Worm (Caenorhabditis elegans) whole organism, L4/young adult: ENCODE measurements around the gene F25H8.2.

ENCODE experiments used
- W03F9.2 ChIP-seq: fragments of 150-350 bp; optimal IDR thresholded peaks from 2 replicates; lab custom pipeline; 2014; ENCODE audit warnings: missing biosample characterization, missing genetic modification characterization
- dao-5 ChIP-seq: sonication (generic microtip); optimal IDR thresholded peaks from 2 replicates; lab custom pipeline; 2016; ENCODE audit warnings: missing genotype, missing genetic modification characterization, moderate library complexity, missing compliant biosample characterization
- him-1 ChIP-seq: sonication (generic microtip); optimal IDR thresholded peaks from 2 replicates; lab custom pipeline; 2016; ENCODE audit warnings: missing genotype, missing genetic modification reagents, missing genetic modification characterization, missing compliant biosample characterization

DNA sequence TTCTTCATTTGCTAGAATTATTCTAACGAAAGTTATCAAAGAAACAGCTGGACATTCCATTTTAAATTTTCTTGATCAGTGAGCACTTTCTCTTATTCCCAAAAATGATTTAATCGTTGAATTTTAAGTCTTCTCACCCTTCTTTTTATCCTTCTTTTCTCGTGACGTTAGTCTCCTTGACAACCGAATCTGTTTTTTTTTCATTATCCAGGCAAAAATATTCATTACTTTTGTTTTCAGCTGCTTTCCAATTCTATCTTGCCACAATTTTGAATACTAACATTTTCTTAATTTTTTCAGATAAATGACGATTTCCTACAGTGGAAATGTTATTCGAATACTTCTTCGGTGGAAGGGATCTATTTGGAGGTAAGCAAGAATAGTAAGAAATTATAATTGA, 28.4 kb upstream of the F25H8.2 start, which contains the start of gene best-13:
- no peak for TF ChIP-seq him-1
- no peak for TF ChIP-seq W03F9.2 (tag; lab: Kevin White, UChicago)
- TF ChIP-seq dao-5 (tag; lab: Kevin White, UChicago) = no peak
